Fruit fly (Drosophila melanogaster) whole organism: ENCODE data around the gene cyr.

ENCODE experiments used
- Dll ChIP-seq: fragments of >200 bp; optimal IDR thresholded peaks from 2 replicates; lab custom pipeline; 2017
- pan ChIP-seq: fragments of >200 bp; optimal IDR thresholded peaks from 2 replicates; lab custom pipeline; 2017
- usp ChIP-seq: fragments of >200 bp; optimal IDR thresholded peaks from 2 replicates; lab custom pipeline; 2017; ENCODE audit warnings: missing biosample characterization, missing genetic modification characterization, mixed read lengths

- no peak for TF ChIP-seq usp (GFP tag; lab: Kevin White, UChicago)
- TF ChIP-seq pan (lab: Kevin White, UChicago) = no peak
- no peak for TF ChIP-seq Dll (lab: Kevin White, UChicago)
These were observed 20.2 kb downstream of the cyr start for dm6 chrX:8115343-8115676.
